Fruit fly (Drosophila melanogaster) whole organism, embryonic: ENCODE measurements around the gene CG16904.

Source experiments
- Atf3 ChIP-seq: fragments of 200-800 bp; sonication (Bioruptor generic); optimal IDR thresholded peaks from 3 replicates; lab custom pipeline; 2016; ENCODE audit warnings: missing biosample characterization, missing genetic modification characterization
- Bdp1 ChIP-seq: fragments of 200-800 bp; sonication (Bioruptor generic); optimal IDR thresholded peaks from 3 replicates; lab custom pipeline; 2016; ENCODE audit warnings: missing biosample characterization, missing genetic modification characterization
- CG10147 ChIP-seq: fragments of 200-800 bp; sonication (Bioruptor generic); optimal IDR thresholded peaks from 2 replicates; lab custom pipeline; 2019; ENCODE audit warnings: missing biosample characterization, mild to moderate bottlenecking, missing genetic modification characterization, moderate library complexity
- CG13296 ChIP-seq: fragments of 200-800 bp; sonication (Bioruptor generic); optimal IDR thresholded peaks from 3 replicates; lab custom pipeline; 2018; ENCODE audit warnings: missing biosample characterization, mild to moderate bottlenecking, missing genetic modification characterization
- CG13424 ChIP-seq: fragments of 200-800 bp; sonication (Bioruptor generic); optimal IDR thresholded peaks from 2 replicates; lab custom pipeline; 2019; ENCODE audit warnings: missing biosample characterization, mild to moderate bottlenecking, missing genetic modification characterization, moderate library complexity
- CG13894 ChIP-seq: fragments of 200-800 bp; sonication (Bioruptor generic); optimal IDR thresholded peaks from 3 replicates; lab custom pipeline; 2018; ENCODE audit warnings: missing biosample characterization, mild to moderate bottlenecking, missing genetic modification characterization, moderate library complexity
- CG15011 ChIP-seq: fragments of 200-800 bp; sonication (Bioruptor generic); optimal IDR thresholded peaks from 3 replicates; lab custom pipeline; 2018; ENCODE audit warnings: missing biosample characterization, mild to moderate bottlenecking, missing genetic modification characterization
- CG15514 ChIP-seq: fragments of 200-800 bp; sonication (Bioruptor generic); optimal IDR thresholded peaks from 3 replicates; lab custom pipeline; 2017; ENCODE audit warnings: missing biosample characterization, missing genetic modification characterization, mild to moderate bottlenecking, moderate library complexity, missing genetic modification reagents
- CG17361 ChIP-seq: fragments of 200-800 bp; sonication (Bioruptor generic); IDR thresholded peaks from 3 replicates; pipeline ENCODE4 v1.3.6; 2022; ENCODE audit warnings: missing biosample characterization, missing genetic modification characterization
- CG17568 ChIP-seq: fragments of 200-800 bp; sonication (Bioruptor generic); optimal IDR thresholded peaks from 2 replicates; lab custom pipeline; 2018; ENCODE audit warnings: missing biosample characterization, mild to moderate bottlenecking, missing genetic modification characterization, moderate library complexity
- CG17829 ChIP-seq: fragments of 200-800 bp; optimal IDR thresholded peaks from 2 replicates; lab custom pipeline; 2019; ENCODE audit warnings: missing biosample characterization, mild to moderate bottlenecking, missing genetic modification characterization, moderate library complexity
- CG17912 ChIP-seq: fragments of 200-800 bp; sonication (Bioruptor generic); optimal IDR thresholded peaks from 2 replicates; lab custom pipeline; 2018; ENCODE audit warnings: missing biosample characterization, mild to moderate bottlenecking, missing genetic modification characterization
- CG18619 ChIP-seq: fragments of 200-800 bp; sonication (Bioruptor generic); optimal IDR thresholded peaks from 3 replicates; lab custom pipeline; 2017; ENCODE audit warnings: missing biosample characterization, mild to moderate bottlenecking, missing genetic modification characterization
- CG2678 ChIP-seq: fragments of 200-800 bp; sonication (Bioruptor generic); optimal IDR thresholded peaks from 3 replicates; lab custom pipeline; 2019; ENCODE audit warnings: missing biosample characterization, mild to moderate bottlenecking, missing genetic modification characterization, moderate library complexity
- CG2889 ChIP-seq: fragments of 200-800 bp; sonication (Bioruptor generic); IDR thresholded peaks from 3 replicates; pipeline ENCODE4 v1.3.6; 2022; ENCODE audit warnings: missing biosample characterization, missing genetic modification characterization
- CG30431 ChIP-seq: fragments of 200-800 bp; sonication (Bioruptor generic); optimal IDR thresholded peaks from 2 replicates; lab custom pipeline; 2017; ENCODE audit warnings: missing biosample characterization, missing genetic modification characterization
- CG3407 ChIP-seq: fragments of 200-800 bp; sonication (Bioruptor generic); optimal IDR thresholded peaks from 2 replicates; lab custom pipeline; 2018; ENCODE audit warnings: missing biosample characterization, mild to moderate bottlenecking, missing genetic modification characterization
- CG34422 ChIP-seq: fragments of 200-800 bp; sonication (Bioruptor generic); IDR thresholded peaks from 3 replicates; pipeline ENCODE4 v1.3.6; 2022; ENCODE audit warnings: missing biosample characterization, missing genetic modification characterization
- CG8089 ChIP-seq: fragments of 200-800 bp; sonication (Bioruptor generic); optimal IDR thresholded peaks from 3 replicates; lab custom pipeline; 2016; ENCODE audit warnings: missing biosample characterization, missing genetic modification characterization
- CG8281 ChIP-seq: fragments of 200-800 bp; sonication (Bioruptor generic); optimal IDR thresholded peaks from 2 replicates; lab custom pipeline; 2018; ENCODE audit warnings: missing biosample characterization, mild to moderate bottlenecking, missing genetic modification characterization, moderate library complexity
- CG8359 ChIP-seq: fragments of 200-800 bp; sonication (Bioruptor generic); optimal IDR thresholded peaks from 2 replicates; lab custom pipeline; 2017; ENCODE audit warnings: missing biosample characterization, mild to moderate bottlenecking, missing genetic modification characterization, borderline replicate concordance
- Dip3 ChIP-seq: fragments of 200-800 bp; sonication (Bioruptor generic); optimal IDR thresholded peaks from 3 replicates; lab custom pipeline; 2016; ENCODE audit warnings: missing biosample characterization, missing genetic modification characterization
- Ets65A ChIP-seq: fragments of 200-800 bp; sonication (Bioruptor generic); peaks from one replicate; lab custom pipeline; 2016; ENCODE audit warnings: missing biosample characterization, missing genetic modification characterization
- Gsc ChIP-seq: fragments of 200-800 bp; sonication (Bioruptor generic); IDR thresholded peaks from 2 replicates; pipeline ENCODE4 v1.3.6; 2022; ENCODE audit warnings: missing biosample characterization, missing genetic modification characterization
- Hmx ChIP-seq: fragments of 200-800 bp; sonication (Bioruptor generic); optimal IDR thresholded peaks from 2 replicates; lab custom pipeline; 2016; ENCODE audit warnings: missing biosample characterization, missing genetic modification characterization
- Hr78 ChIP-seq, 2 experiments: fragments of 200-800 bp in 1 of 2; fragments of >200 bp in 1 of 2; sonication (Bioruptor generic) in 1 of 2; optimal IDR thresholded peaks; 2 replicates each; lab custom pipeline; 2017 to 2019; ENCODE audit warnings: missing biosample characterization in 2 of 2, missing genetic modification characterization in 2 of 2, mild to moderate bottlenecking in 1 of 2, moderate library complexity in 1 of 2
- Max ChIP-seq: fragments of 200-800 bp; sonication (Bioruptor generic); optimal IDR thresholded peaks from 2 replicates; lab custom pipeline; 2016; ENCODE audit warnings: missing biosample characterization, mild to moderate bottlenecking, missing genetic modification characterization
- NC2α ChIP-seq: fragments of 200-800 bp; sonication (Bioruptor generic); optimal IDR thresholded peaks from 2 replicates; lab custom pipeline; 2016; ENCODE audit warnings: missing biosample characterization, missing genetic modification characterization
- Nf-YC ChIP-seq: fragments of 200-800 bp; optimal IDR thresholded peaks from 3 replicates; lab custom pipeline; 2019; ENCODE audit warnings: missing biosample characterization, mild to moderate bottlenecking, missing genetic modification characterization, moderate library complexity
- Oaz ChIP-seq: fragments of 200-800 bp; sonication (Bioruptor generic); IDR thresholded peaks from 2 replicates; pipeline ENCODE4 v1.3.6; 2022; ENCODE audit warnings: missing biosample characterization, missing genetic modification characterization
- TFAM ChIP-seq: fragments of 200-800 bp; sonication (Bioruptor generic); optimal IDR thresholded peaks from 2 replicates; lab custom pipeline; 2017; ENCODE audit warnings: missing biosample characterization, missing genetic modification characterization, inconsistent platforms
- Vsx1 ChIP-seq: fragments of 200-800 bp; sonication (Bioruptor generic); optimal IDR thresholded peaks from 2 replicates; lab custom pipeline; 2017; ENCODE audit warnings: missing biosample characterization, mild to moderate bottlenecking, missing genetic modification characterization, missing genetic modification reagents
- bcd ChIP-seq: fragments of 200-800 bp; sonication (Bioruptor generic); optimal IDR thresholded peaks from 2 replicates; lab custom pipeline; 2017; ENCODE audit warnings: missing biosample characterization, mild to moderate bottlenecking, missing genetic modification characterization
- chn ChIP-seq: fragments of 200-800 bp; sonication (Bioruptor generic); optimal IDR thresholded peaks from 2 replicates; lab custom pipeline; 2016; ENCODE audit warnings: missing biosample characterization, missing genetic modification characterization
- fd102C ChIP-seq: fragments of 200-800 bp; sonication (Bioruptor generic); optimal IDR thresholded peaks from 2 replicates; lab custom pipeline; 2018; ENCODE audit warnings: missing biosample characterization, mild to moderate bottlenecking, missing genetic modification characterization, moderate library complexity
- grau ChIP-seq: fragments of 200-800 bp; optimal IDR thresholded peaks from 3 replicates; lab custom pipeline; 2019; ENCODE audit warnings: missing biosample characterization, mild to moderate bottlenecking, missing genetic modification characterization, moderate library complexity
- grn ChIP-seq: fragments of 200-800 bp; sonication (Bioruptor generic); optimal IDR thresholded peaks from 3 replicates; lab custom pipeline; 2017; ENCODE audit warnings: missing biosample characterization, missing genetic modification characterization
- kah ChIP-seq: fragments of 200-800 bp; sonication (Bioruptor generic); optimal IDR thresholded peaks from 2 replicates; lab custom pipeline; 2018; ENCODE audit warnings: missing biosample characterization, mild to moderate bottlenecking, missing genetic modification characterization
- kni ChIP-seq: fragments of 200-800 bp; sonication (Bioruptor generic); optimal IDR thresholded peaks from 3 replicates; lab custom pipeline; 2017; ENCODE audit warnings: mild to moderate bottlenecking, missing biosample characterization, missing genetic modification reagents, missing genetic modification characterization
- lola ChIP-seq, 3 experiments: fragments of >200 bp in 2 of 3; fragments of 200-800 bp in 1 of 3; sonication (Bioruptor generic) in 1 of 3; optimal IDR thresholded peaks; 2 replicates each; lab custom pipeline; 2017 to 2019; ENCODE audit warnings: missing biosample characterization in 3 of 3, missing genetic modification characterization in 3 of 3, mild to moderate bottlenecking in 1 of 3, moderate library complexity in 1 of 3
- mirr ChIP-seq: fragments of 200-800 bp; sonication (Bioruptor generic); optimal IDR thresholded peaks from 3 replicates; lab custom pipeline; 2018; ENCODE audit warnings: missing biosample characterization, mild to moderate bottlenecking, missing genetic modification characterization
- nau ChIP-seq: fragments of 200-800 bp; sonication (Bioruptor generic); optimal IDR thresholded peaks from 3 replicates; lab custom pipeline; 2017; ENCODE audit warnings: missing biosample characterization, mild to moderate bottlenecking, missing genetic modification characterization, missing genetic modification reagents
- org-1 ChIP-seq: fragments of 200-800 bp; sonication (Bioruptor generic); optimal IDR thresholded peaks from 2 replicates; lab custom pipeline; 2017; ENCODE audit warnings: missing biosample characterization, missing genetic modification characterization
- pita ChIP-seq: fragments of 200-800 bp; sonication (Bioruptor generic); optimal IDR thresholded peaks from 2 replicates; lab custom pipeline; 2017; ENCODE audit warnings: missing biosample characterization, mild to moderate bottlenecking, missing genetic modification characterization
- sd ChIP-seq: fragments of 200-800 bp; sonication (Bioruptor generic); optimal IDR thresholded peaks from 3 replicates; lab custom pipeline; 2018; ENCODE audit warnings: missing biosample characterization, mild to moderate bottlenecking, missing genetic modification characterization, moderate library complexity
- sens-2 ChIP-seq: fragments of 200-800 bp; sonication (Bioruptor generic); IDR thresholded peaks from 2 replicates; pipeline ENCODE4 v1.3.6; 2022; ENCODE audit warnings: missing biosample characterization, missing genetic modification characterization
- sim ChIP-seq: fragments of 200-800 bp; sonication (Bioruptor generic); IDR thresholded peaks from 2 replicates; pipeline ENCODE4 v1.3.6; 2022; ENCODE audit warnings: missing biosample characterization, missing genetic modification characterization
- stwl ChIP-seq: fragments of 200-800 bp; sonication (Bioruptor generic); optimal IDR thresholded peaks from 3 replicates; lab custom pipeline; 2018; ENCODE audit warnings: missing biosample characterization, mild to moderate bottlenecking, missing genetic modification characterization, moderate library complexity
- tin ChIP-seq: fragments of 200-800 bp; sonication (Bioruptor generic); optimal IDR thresholded peaks from 3 replicates; lab custom pipeline; 2016; ENCODE audit warnings: missing biosample characterization, missing genetic modification characterization
- trh ChIP-seq: fragments of 200-800 bp; sonication (Bioruptor generic); optimal IDR thresholded peaks from 2 replicates; lab custom pipeline; 2016; ENCODE audit warnings: missing biosample characterization, missing genetic modification characterization
- unpg ChIP-seq: fragments of 200-800 bp; sonication (Bioruptor generic); optimal IDR thresholded peaks from 3 replicates; lab custom pipeline; 2018; ENCODE audit warnings: missing biosample characterization, mild to moderate bottlenecking, missing genetic modification characterization, moderate library complexity

CG16904 gene

dm6 chr3R:9793018-9793417 is 23.8 kb downstream of the CG16904 start, which contains the start of gene CG8516 (continued):
- TF ChIP-seq Bdp1 (no peak), org-1 (no peak), bcd (no peak), CG17829 (peak; percentile 39), CG2678 (tag; lab: Kevin White, UChicago) (no peak), CG8359 (GFP tag; lab: Kevin White, UChicago) (no peak), CG13296 (GFP tag; lab: Kevin White, UChicago) (no peak), sim (no peak), chn (GFP tag; lab: Kevin White, UChicago) (no peak), CG13424 (tag; lab: Kevin White, UChicago) (no peak), CG2889 (GFP tag; lab: Robert Waterston, UW) (no peak), CG8281 (no peak), CG34422 (GFP tag; lab: Robert Waterston, UW) (peak; percentile 49; the same call in 1 of the 3 replicates), CG13894 (tag; lab: Kevin White, UChicago) (no peak), lola (GFP tag; optimal IDR thresholded peaks at IDR 0.05; lab: Kevin White, UChicago) (no peak), NC2α (GFP tag; lab: Kevin White, UChicago) (no peak), pita (no peak), CG17912 (GFP tag; lab: Kevin White, UChicago) (peak; percentile 0), Gsc (no peak), grau (peak; percentile 18), Max (GFP tag; lab: Kevin White, UChicago) (no peak), Nf-YC (tag; lab: Kevin White, UChicago) (no peak), CG15514 (GFP tag; lab: Kevin White, UChicago) (peak; percentile 44), kni (GFP tag; lab: Kevin White, UChicago) (no peak), CG17568 (GFP tag; lab: Kevin White, UChicago) (no peak), CG18619 (GFP tag; lab: Kevin White, UChicago) (no peak), Hr78 (GFP tag; optimal IDR thresholded peaks at IDR 0.05; lab: Kevin White, UChicago) (no peak), CG17361 (0 out of 3 replicates have a peak, but pooled peaks have one; percentile 15), CG3407 (no peak), Atf3 (GFP tag; lab: Kevin White, UChicago) (peak; percentile 13), Hmx (GFP tag; lab: Kevin White, UChicago) (no peak), CG8089 (no peak), kah (GFP tag; lab: Kevin White, UChicago) (no peak), CG30431 (GFP tag; lab: Kevin White, UChicago) (no peak), CG15011 (GFP tag; lab: Kevin White, UChicago) (no peak), Vsx1 (no peak), Dip3 (no peak), trh (no peak), nau (GFP tag; lab: Kevin White, UChicago) (no peak), unpg (GFP tag; lab: Kevin White, UChicago) (no peak), Ets65A (GFP tag; lab: Kevin White, UChicago) (no peak), tin (GFP tag; lab: Kevin White, UChicago) (no peak), stwl (tag; lab: Kevin White, UChicago) (peak; percentile 81), mirr (no peak), grn (GFP tag; lab: Kevin White, UChicago) (no peak), TFAM (GFP tag; lab: Kevin White, UChicago) (no peak), sens-2 (no peak), CG10147 (GFP tag; lab: Kevin White, UChicago) (peak; percentile 20), fd102C (GFP tag; lab: Kevin White, UChicago) (no peak), sd (tag; lab: Kevin White, UChicago) (no peak), Oaz (GFP tag; lab: Robert Waterston, UW) (no peak)
